Fruit fly (Drosophila melanogaster): Measurements from ENCODE around the gene Gr66a.

Gene Gr66a

DNA sequence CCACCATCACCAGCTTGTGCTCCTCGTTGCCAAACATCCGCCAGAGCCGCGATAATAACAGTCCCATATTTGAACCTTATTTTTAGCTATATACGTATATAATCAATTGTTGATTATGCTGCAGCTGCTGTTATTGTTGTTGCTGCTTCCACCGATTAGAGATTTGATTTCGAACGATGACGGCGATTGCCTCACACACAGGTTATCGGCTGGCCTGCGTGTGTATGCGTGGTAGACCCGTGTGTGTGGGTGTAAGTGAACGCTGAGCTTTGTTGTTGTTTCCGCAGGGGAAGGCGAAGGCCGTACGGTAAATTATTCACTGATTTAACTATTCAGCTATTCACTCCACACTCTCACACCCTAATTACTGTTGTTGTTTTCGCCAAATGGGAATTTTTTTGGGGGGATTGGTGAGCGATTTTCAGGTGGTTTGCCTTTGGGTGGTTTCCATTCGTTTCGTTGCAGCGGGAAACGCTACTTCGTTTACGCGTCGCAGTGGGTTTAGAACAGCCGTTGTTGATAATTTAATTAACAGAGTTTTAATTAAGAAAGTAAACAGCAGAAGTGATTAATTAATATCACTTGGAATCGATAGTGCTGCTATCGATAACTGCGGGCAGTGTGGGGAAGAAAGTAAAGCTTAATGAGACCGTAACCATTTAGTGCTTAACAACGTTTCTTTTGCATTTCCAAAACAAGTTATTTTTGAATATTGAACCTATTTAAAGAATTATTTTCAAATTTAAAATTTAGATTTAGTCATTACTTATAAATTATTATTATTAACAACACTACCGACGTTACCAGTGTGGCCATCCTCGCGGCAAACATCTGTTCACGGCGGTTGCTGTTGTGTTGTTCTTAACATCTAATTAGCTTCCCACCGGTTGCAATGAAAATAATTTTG lies 7.3 kb downstream of the Gr66a start, which contains the start of the genes Arl5 and CG13671 (continued):
- TF ChIP-seq en (GFP tag; optimal IDR thresholded peaks at IDR 0.05): no peak
- TF ChIP-seq E2f1 (GFP tag; IDR thresholded peaks at IDR 0.05): peak; percentile 71
- peak; percentile 80 for TF ChIP-seq CG10654 (GFP tag; optimal IDR thresholded peaks at IDR 0.05)
- no peak for TF ChIP-seq Jarid2 (GFP tag; optimal IDR thresholded peaks at IDR 0.05)
- no peak for TF ChIP-seq dm (GFP tag; optimal IDR thresholded peaks at IDR 0.05)
- TF ChIP-seq CG10147 (GFP tag; optimal IDR thresholded peaks at IDR 0.05): peak; percentile 63
- TF ChIP-seq Tbp (GFP tag; optimal IDR thresholded peaks at IDR 0.05): no peak
- peak; percentile 76 for TF ChIP-seq gsb-n (tag; optimal IDR thresholded peaks at IDR 0.05)
- peak; percentile 91 for TF ChIP-seq cg (GFP tag; optimal IDR thresholded peaks at IDR 0.05)
- TF ChIP-seq eve (GFP tag; optimal IDR thresholded peaks at IDR 0.05): no peak
- peak; percentile 64; the same call in 1 of the 3 replicates for TF ChIP-seq C15 (GFP tag; IDR thresholded peaks at IDR 0.05)
- peak; percentile 83 for TF ChIP-seq ken (GFP tag; IDR thresholded peaks at IDR 0.05)
- TF ChIP-seq kay (GFP tag; optimal IDR thresholded peaks at IDR 0.05): peak; percentile 74
- TF ChIP-seq scrt (GFP tag; optimal IDR thresholded peaks at IDR 0.05): peak; percentile 59
- peak; percentile 74 for TF ChIP-seq ftz-f1 (GFP tag; optimal IDR thresholded peaks at IDR 0.05)
- peak; percentile 78 for TF ChIP-seq bcd (GFP tag; optimal IDR thresholded peaks at IDR 0.05)
- peak; percentile 76 for TF ChIP-seq CG18262 (tag; optimal IDR thresholded peaks at IDR 0.05)
- peak; percentile 61 for TF ChIP-seq stc (GFP tag; IDR thresholded peaks at IDR 0.05)
- TF ChIP-seq aop (GFP tag; IDR thresholded peaks at IDR 0.05): no peak
- TF ChIP-seq wdn (GFP tag; IDR thresholded peaks at IDR 0.05): peak; percentile 49; the same call in 1 of the 2 replicates
- peak; percentile 55 for TF ChIP-seq maf-S (GFP tag; optimal IDR thresholded peaks at IDR 0.05)
- TF ChIP-seq Mrtf (GFP tag; IDR thresholded peaks at IDR 0.05): peak; percentile 75
- TF ChIP-seq CG33557 (GFP tag; optimal IDR thresholded peaks at IDR 0.05): peak; percentile 36
- TF ChIP-seq BtbVII (GFP tag; optimal IDR thresholded peaks at IDR 0.05): no peak
- TF ChIP-seq toy (GFP tag; IDR thresholded peaks at IDR 0.05): no peak
- peak; percentile 72 for TF ChIP-seq CG3281 (GFP tag; optimal IDR thresholded peaks at IDR 0.05)
- TF ChIP-seq CG16813 (GFP tag; IDR thresholded peaks at IDR 0.05; ENCODE audit: partially characterized antibody): peak; percentile 77
- no peak for TF ChIP-seq CG4707 (GFP tag; optimal IDR thresholded peaks at IDR 0.05)
- TF ChIP-seq CG32532 (GFP tag; IDR thresholded peaks at IDR 0.05): peak; percentile 84
- TF ChIP-seq gce (GFP tag; IDR thresholded peaks at IDR 0.05): 0 out of 3 replicates have a peak, but pooled peaks have one; percentile 25
- TF ChIP-seq CG10979 (tag; optimal IDR thresholded peaks at IDR 0.05): peak; percentile 62
- peak; percentile 50 for TF ChIP-seq CG2875 (GFP tag; optimal IDR thresholded peaks at IDR 0.05)
- peak; percentile 43 for TF ChIP-seq CG6683 (GFP tag; optimal IDR thresholded peaks at IDR 0.05)
- peak; percentile 86 for TF ChIP-seq CG12942 (GFP tag; optimal IDR thresholded peaks at IDR 0.05)
- peak; percentile 75 for TF ChIP-seq CG3065 (GFP tag; optimal IDR thresholded peaks at IDR 0.05)
- TF ChIP-seq CHES-1-like (GFP tag; optimal IDR thresholded peaks at IDR 0.05): peak; percentile 23
- peak; percentile 83 for TF ChIP-seq CG12659 (GFP tag; optimal IDR thresholded peaks at IDR 0.05)
- peak; percentile 53; the same call in 1 of the 3 replicates for TF ChIP-seq CG3726 (GFP tag; IDR thresholded peaks at IDR 0.05)
- peak; percentile 83 for TF ChIP-seq MESR4 (GFP tag; optimal IDR thresholded peaks at IDR 0.05)
- TF ChIP-seq CG6791 (GFP tag; IDR thresholded peaks at IDR 0.05; ENCODE audit: partially characterized antibody): peak; percentile 73
- TF ChIP-seq NFAT (GFP tag; IDR thresholded peaks at IDR 0.05): peak; percentile 54; the same call in 1 of the 2 replicates
- TF ChIP-seq CoRest (tag; optimal IDR thresholded peaks at IDR 0.05): peak; percentile 64
- no peak for TF ChIP-seq CG10565 (GFP tag; optimal IDR thresholded peaks at IDR 0.05)
- peak; percentile 13 for TF ChIP-seq ERR (GFP tag; optimal IDR thresholded peaks at IDR 0.05)
- no peak for TF ChIP-seq HLHmδ (GFP tag; optimal IDR thresholded peaks at IDR 0.05)
- peak; percentile 4 for TF ChIP-seq Spps (tag; optimal IDR thresholded peaks at IDR 0.05)
- TF ChIP-seq sens-2 (GFP tag; IDR thresholded peaks at IDR 0.05): 0 out of 2 replicates have a peak, but pooled peaks have one; percentile 17
- TF ChIP-seq CG14710 (tag; optimal IDR thresholded peaks at IDR 0.05): peak; percentile 91
